Fruit fly (Drosophila melanogaster) whole organism, wandering third instar larva: Measurements from ENCODE around the gene Ugt303B1.

ENCODE experiments used
- Abd-B ChIP-seq: fragments of >200 bp; optimal IDR thresholded peaks from 2 replicates; lab custom pipeline; 2017; ENCODE audit warnings: missing biosample characterization, missing genetic modification characterization
- CG32264 ChIP-seq: fragments of 200-800 bp; sonication (Bioruptor generic); optimal IDR thresholded peaks from 2 replicates; lab custom pipeline; 2016; ENCODE audit warnings: missing biosample characterization, missing genetic modification characterization
- CG9705 ChIP-seq: fragments of 200-800 bp; sonication (Bioruptor generic); optimal IDR thresholded peaks from 2 replicates; lab custom pipeline; 2018; ENCODE audit warnings: missing biosample characterization, mild to moderate bottlenecking, missing genetic modification characterization
- CrebA ChIP-seq: fragments of 200-800 bp; sonication (Bioruptor generic); optimal IDR thresholded peaks from 2 replicates; lab custom pipeline; 2016; ENCODE audit warnings: missing biosample characterization, mild to moderate bottlenecking, missing genetic modification characterization, borderline replicate concordance
- Dfd ChIP-seq: fragments of >200 bp; optimal IDR thresholded peaks from 2 replicates; lab custom pipeline; 2017; ENCODE audit warnings: missing biosample characterization, missing genetic modification characterization
- Dif ChIP-seq: fragments of 200-275, 200-300 bp; sonication (Bioruptor generic); optimal IDR thresholded peaks from 2 replicates; lab custom pipeline; 2018; ENCODE audit warnings: missing biosample characterization, missing genetic modification characterization; ENCODE audit not compliant: partially characterized antibody
- GATAd ChIP-seq: sonication (Bioruptor generic); optimal IDR thresholded peaks from 2 replicates; lab custom pipeline; 2016; ENCODE audit warnings: missing biosample characterization, missing genetic modification characterization
- HLH106 ChIP-seq: fragments of 200-800 bp; optimal IDR thresholded peaks from 3 replicates; lab custom pipeline; 2019; ENCODE audit warnings: missing biosample characterization, mild to moderate bottlenecking, missing genetic modification characterization, moderate library complexity
- Hnf4 ChIP-seq: fragments of 200-800 bp; sonication (Bioruptor generic); optimal IDR thresholded peaks from 2 replicates; lab custom pipeline; 2016; ENCODE audit warnings: missing biosample characterization, mild to moderate bottlenecking, missing genetic modification characterization
- Hr78 ChIP-seq: fragments of >200 bp; optimal IDR thresholded peaks from 2 replicates; lab custom pipeline; 2017; ENCODE audit warnings: missing biosample characterization, missing genetic modification characterization
- Hr83 ChIP-seq: fragments of 200-300 bp; sonication (Bioruptor generic); optimal IDR thresholded peaks from 2 replicates; lab custom pipeline; 2016; ENCODE audit warnings: missing biosample characterization, mild to moderate bottlenecking, missing genetic modification characterization, moderate library complexity; ENCODE audit not compliant: poor library complexity, severe bottlenecking
- Jra ChIP-seq: sonication (Bioruptor generic); optimal IDR thresholded peaks from 2 replicates; lab custom pipeline; 2016; ENCODE audit warnings: missing biosample characterization, missing genetic modification characterization
- Myc ChIP-seq: fragments of >200 bp; optimal IDR thresholded peaks from 2 replicates; lab custom pipeline; 2017
- N ChIP-seq: fragments of >200 bp; optimal IDR thresholded peaks from 2 replicates; lab custom pipeline; 2018; ENCODE audit warnings: missing biosample characterization, missing external identifiers, missing genetic modification characterization
- OdsH ChIP-seq: fragments of 200-800 bp; sonication (Bioruptor generic); optimal IDR thresholded peaks from 2 replicates; lab custom pipeline; 2016; ENCODE audit warnings: missing biosample characterization, mild to moderate bottlenecking, missing genetic modification characterization
- Rel ChIP-seq, 2 experiments: fragments of 200-800 bp; sonication (Bioruptor generic) in 1 of 2; optimal IDR thresholded peaks; 2 replicates in 1 of 2; 3 replicates in 1 of 2; lab custom pipeline; 2016 to 2019; ENCODE audit warnings: mild to moderate bottlenecking in 2 of 2, missing biosample characterization in 2 of 2, missing genetic modification characterization in 2 of 2, moderate library complexity in 1 of 2
- Vsx2 ChIP-seq: fragments of 200-300, 225-300 bp; sonication (Bioruptor generic); optimal IDR thresholded peaks from 2 replicates; lab custom pipeline; 2018; ENCODE audit warnings: missing biosample characterization, missing genetic modification characterization; ENCODE audit not compliant: partially characterized antibody
- br ChIP-seq: fragments of 200-800 bp; sonication (Bioruptor generic); optimal IDR thresholded peaks from 2 replicates; lab custom pipeline; 2016; ENCODE audit warnings: missing biosample characterization, missing genetic modification characterization
- dl ChIP-seq, 2 experiments: fragments of 175-275, 200-275 bp in 1 of 2; fragments of 200-275 bp in 1 of 2; sonication (Bioruptor generic); optimal IDR thresholded peaks; lab custom pipeline; 2018; ENCODE audit warnings: mild to moderate bottlenecking in 2 of 2, missing biosample characterization in 2 of 2, missing genetic modification characterization in 2 of 2, moderate library complexity in 2 of 2; ENCODE audit not compliant: partially characterized antibody in 2 of 2, insufficient read depth in 1 of 2
- dmrt93B ChIP-seq: fragments of 200-800 bp; sonication (Bioruptor generic); optimal IDR thresholded peaks from 2 replicates; lab custom pipeline; 2018; ENCODE audit warnings: missing biosample characterization, mild to moderate bottlenecking, missing genetic modification characterization
- dsf ChIP-seq: sonication (Bioruptor generic); optimal IDR thresholded peaks from 2 replicates; lab custom pipeline; 2016; ENCODE audit warnings: missing biosample characterization, missing genetic modification characterization, borderline replicate concordance
- ey ChIP-seq: fragments of 200-800 bp; sonication (Bioruptor generic); optimal IDR thresholded peaks from 2 replicates; lab custom pipeline; 2016; ENCODE audit warnings: missing biosample characterization, missing genetic modification characterization
- foxo ChIP-seq, 2 experiments: fragments of 200-800 bp; sonication (Bioruptor generic); optimal IDR thresholded peaks; 2 replicates in 1 of 2; 3 replicates in 1 of 2; lab custom pipeline; 2016 to 2017; ENCODE audit warnings: missing biosample characterization in 2 of 2, missing genetic modification characterization in 2 of 2
- jim ChIP-seq: fragments of 175-275, 200-325 bp; sonication (Bioruptor generic); optimal IDR thresholded peaks from 2 replicates; lab custom pipeline; 2016; ENCODE audit warnings: missing biosample characterization, mild to moderate bottlenecking, missing genetic modification characterization
- lola ChIP-seq: fragments of >200 bp; optimal IDR thresholded peaks from 2 replicates; lab custom pipeline; 2017; ENCODE audit warnings: missing biosample characterization, missing genetic modification characterization
- psq ChIP-seq: fragments of 200-800 bp; sonication (Bioruptor generic); optimal IDR thresholded peaks from 3 replicates; lab custom pipeline; 2017; ENCODE audit warnings: missing biosample characterization, mild to moderate bottlenecking, missing genetic modification characterization, moderate library complexity
- rgr ChIP-seq: fragments of 200-800 bp; sonication (Bioruptor generic); optimal IDR thresholded peaks from 3 replicates; lab custom pipeline; 2016; ENCODE audit warnings: missing biosample characterization, mild to moderate bottlenecking, missing genetic modification characterization
- sage ChIP-seq: fragments of 200-800 bp; sonication (Bioruptor generic); optimal IDR thresholded peaks from 2 replicates; lab custom pipeline; 2016; ENCODE audit warnings: missing biosample characterization, mild to moderate bottlenecking, missing genetic modification characterization
- sv ChIP-seq: fragments of 200-800 bp; sonication (Bioruptor generic); optimal IDR thresholded peaks from 3 replicates; lab custom pipeline; 2016; ENCODE audit warnings: missing biosample characterization, missing genetic modification characterization
- tai ChIP-seq: sonication (Bioruptor generic); optimal IDR thresholded peaks from 2 replicates; lab custom pipeline; 2016; ENCODE audit warnings: missing biosample characterization, missing genetic modification characterization
- usp ChIP-seq: fragments of >200 bp; optimal IDR thresholded peaks from 2 replicates; lab custom pipeline; 2017; ENCODE audit warnings: missing biosample characterization, missing genetic modification characterization
- woc ChIP-seq: sonication (Bioruptor generic); optimal IDR thresholded peaks from 2 replicates; lab custom pipeline; 2016; ENCODE audit warnings: missing biosample characterization, mild to moderate bottlenecking, missing genetic modification characterization

Gene Ugt303B1

dm6 chr3R:23536610-23537009 is at the start of gene Ugt303B1:
Ugt303B1 (minus strand) TSS chr3R:23536710.
- no peak for TF ChIP-seq Rel (GFP tag; optimal IDR thresholded peaks at IDR 0.05; lab: Kevin White, UChicago)
- no peak for TF ChIP-seq Rel (tag; optimal IDR thresholded peaks at IDR 0.05; lab: Kevin White, UChicago)
- TF ChIP-seq Jra (GFP tag; lab: Kevin White, UChicago): no peak
- no peak for TF ChIP-seq Hnf4
- no peak for TF ChIP-seq Dfd
- no peak for TF ChIP-seq Hr78
- no peak for TF ChIP-seq N
- no peak for TF ChIP-seq dmrt93B
- TF ChIP-seq CG9705 (GFP tag; lab: Kevin White, UChicago): no peak
- TF ChIP-seq sage (GFP tag; lab: Kevin White, UChicago): no peak
- TF ChIP-seq GATAd: no peak
- TF ChIP-seq br: no peak
- no peak for TF ChIP-seq OdsH (GFP tag; lab: Kevin White, UChicago)
- TF ChIP-seq ey: no peak
- TF ChIP-seq, all 38 proteins: peak for 0

- TF ChIP-seq CG9705 (GFP tag; lab: Kevin White, UChicago): no peak
- no peak for TF ChIP-seq CG32264 (GFP tag; lab: Kevin White, UChicago)
- TF ChIP-seq sv: no peak
- TF ChIP-seq CrebA (GFP tag; lab: Kevin White, UChicago): no peak
- no peak for TF ChIP-seq tai (GFP tag; lab: Kevin White, UChicago)
- no peak for TF ChIP-seq foxo (GFP tag; optimal IDR thresholded peaks at IDR 0.05; lab: Kevin White, UChicago)
- no peak for TF ChIP-seq Hnf4
- no peak for TF ChIP-seq Abd-B
- TF ChIP-seq lola (GFP tag; lab: Kevin White, UChicago): no peak
- no peak for TF ChIP-seq rgr (GFP tag; lab: Kevin White, UChicago)
- no peak for TF ChIP-seq OdsH (GFP tag; lab: Kevin White, UChicago)
- no peak for TF ChIP-seq woc (GFP tag; lab: Kevin White, UChicago)
Measured at dm6 chr3R:23576618-23577017, 40.1 kb upstream of the Ugt303B1 start.

dm6 chr3R:23569195-23569594 is 32.7 kb upstream of the Ugt303B1 start:
- TF ChIP-seq ey: no peak
- no peak for TF ChIP-seq Hr83
- TF ChIP-seq Dfd: peak; percentile 75

- TF ChIP-seq Abd-B (no peak), Jra (GFP tag; lab: Kevin White, UChicago) (no peak), sage (GFP tag; lab: Kevin White, UChicago) (no peak), dsf (GFP tag; lab: Kevin White, UChicago) (no peak), sv (no peak), N (no peak), dmrt93B (no peak), GATAd (no peak), psq (GFP tag; lab: Kevin White, UChicago) (no peak), usp (no peak), dl (GFP tag; optimal IDR thresholded peaks at IDR 0.05; lab: Kevin White, UChicago; ENCODE audit: insufficient read depth in 1 of 2, partially characterized antibody in 2 of 2) (no peak), jim (GFP tag; lab: Kevin White, UChicago) (no peak), br (no peak), OdsH (GFP tag; lab: Kevin White, UChicago) (no peak), tai (GFP tag; lab: Kevin White, UChicago) (no peak), CG32264 (GFP tag; lab: Kevin White, UChicago) (no peak), Myc (no peak), Hnf4 (no peak), CrebA (GFP tag; lab: Kevin White, UChicago) (no peak), Dif (GFP tag; lab: Kevin White, UChicago) (no peak)
Measured at dm6 chr3R:23557244-23557643, 20.7 kb upstream of the Ugt303B1 start, which contains the start of gene beat-IV. beat-IV (plus strand) TSS chr3R:23557412.

dm6 chr3R:23556843-23557242 is 20.3 kb upstream of the Ugt303B1 start, which contains the start of gene CG10164:
CG10164 (minus strand) TSS chr3R:23556943.
- no peak for TF ChIP-seq Dif (GFP tag; lab: Kevin White, UChicago)
- TF ChIP-seq CG9705 (GFP tag; lab: Kevin White, UChicago): no peak
- TF ChIP-seq br: no peak
- no peak for TF ChIP-seq Myc
- TF ChIP-seq Hr78: no peak
- TF ChIP-seq ey: no peak
- TF ChIP-seq sage (GFP tag; lab: Kevin White, UChicago): no peak
- no peak for TF ChIP-seq N
- no peak for TF ChIP-seq Vsx2 (GFP tag; lab: Kevin White, UChicago)
- TF ChIP-seq Jra (GFP tag; lab: Kevin White, UChicago): no peak
- TF ChIP-seq CG32264 (GFP tag; lab: Kevin White, UChicago): no peak
- TF ChIP-seq jim (GFP tag; lab: Kevin White, UChicago): no peak
- TF ChIP-seq GATAd: no peak
- TF ChIP-seq OdsH (GFP tag; lab: Kevin White, UChicago): no peak
- TF ChIP-seq HLH106 (tag; lab: Kevin White, UChicago): no peak
- TF ChIP-seq dmrt93B: no peak
